Worm (Caenorhabditis elegans) whole organism, young adult: ENCODE measurements around the gene rpl-5.
A peak's percentile ranks its signal among the peaks of the same experiment; 100 is the strongest.

ENCODE experiments used
- B0035.1 ChIP-seq: sonication (generic microtip); optimal IDR thresholded peaks from 2 replicates; lab custom pipeline; 2016; ENCODE audit warnings: missing genetic modification characterization, mild to moderate bottlenecking, missing compliant biosample characterization, missing genotype, missing genetic modification reagents
- B0336.3 ChIP-seq: fragments of 200-800 bp; sonication (Bioruptor generic); IDR thresholded peaks from 2 replicates; pipeline ENCODE4 v1.3.6; 2022; ENCODE audit warnings: missing genetic modification characterization, missing compliant biosample characterization
- C17E4.6 ChIP-seq: fragments of 200-800 bp; sonication (Bioruptor generic); IDR thresholded peaks from 2 replicates; pipeline ENCODE4 v1.3.6; 2022; ENCODE audit warnings: missing genetic modification reagents, missing genetic modification characterization, missing compliant biosample characterization
- F10E7.11 ChIP-seq: sonication (generic microtip); optimal IDR thresholded peaks from 2 replicates; lab custom pipeline; 2017; ENCODE audit warnings: mild to moderate bottlenecking, missing genetic modification characterization, moderate library complexity, missing compliant biosample characterization
- F22D6.2 ChIP-seq: sonication (generic microtip); optimal IDR thresholded peaks from 2 replicates; lab custom pipeline; 2016; ENCODE audit warnings: mild to moderate bottlenecking, missing genetic modification characterization, missing compliant biosample characterization
- F37B4.10 ChIP-seq: fragments of 200-800 bp; sonication (Bioruptor generic); IDR thresholded peaks from 2 replicates; pipeline ENCODE4 v1.3.6; 2022; ENCODE audit warnings: missing genetic modification characterization, missing compliant biosample characterization
- F52B5.7 ChIP-seq: sonication (generic microtip); optimal IDR thresholded peaks from 2 replicates; lab custom pipeline; 2016; ENCODE audit warnings: mild to moderate bottlenecking, missing genetic modification characterization, missing compliant biosample characterization
- F57A8.1 ChIP-seq: fragments of 200-800 bp; sonication (Bioruptor generic); optimal IDR thresholded peaks from 2 replicates; lab custom pipeline; 2018; ENCODE audit warnings: mild to moderate bottlenecking, missing genetic modification characterization, moderate library complexity, missing compliant biosample characterization
- F57C9.4 ChIP-seq: sonication (generic microtip); optimal IDR thresholded peaks from 2 replicates; lab custom pipeline; 2017; ENCODE audit warnings: mild to moderate bottlenecking, missing genetic modification characterization, missing compliant biosample characterization
- K11D2.4 ChIP-seq: fragments of 200-800 bp; sonication (Bioruptor generic); IDR thresholded peaks from 2 replicates; pipeline ENCODE4 v1.3.6; 2022; ENCODE audit warnings: missing genetic modification reagents, missing genetic modification characterization, missing compliant biosample characterization
- T26A5.8 ChIP-seq: sonication (generic microtip); optimal IDR thresholded peaks from 2 replicates; lab custom pipeline; 2016; ENCODE audit warnings: missing genetic modification characterization, missing compliant biosample characterization
- Y67H2A.10 ChIP-seq: fragments of 200-800 bp; sonication (Bioruptor generic); conservative IDR thresholded peaks from 2 replicates; pipeline ENCODE4 v1.3.6; 2022; ENCODE audit warnings: missing genetic modification reagents, missing genetic modification characterization, missing compliant biosample characterization
- akir-1 ChIP-seq: fragments of 200-800 bp; sonication (Bioruptor generic); optimal IDR thresholded peaks from 2 replicates; lab custom pipeline; 2018; ENCODE audit warnings: mild to moderate bottlenecking, missing genetic modification characterization, moderate library complexity, missing compliant biosample characterization
- attf-5 ChIP-seq: fragments of 200-800 bp; sonication (Bioruptor generic); optimal IDR thresholded peaks from 2 replicates; lab custom pipeline; 2018; ENCODE audit warnings: mild to moderate bottlenecking, missing genetic modification characterization, missing compliant biosample characterization
- bed-2 ChIP-seq: fragments of 200-800 bp; sonication (Bioruptor generic); IDR thresholded peaks from 2 replicates; pipeline ENCODE4 v1.3.6; 2022; ENCODE audit warnings: missing genetic modification reagents, missing genetic modification characterization, missing compliant biosample characterization
- ccch-3 ChIP-seq: fragments of 200-800 bp; sonication (Bioruptor generic); optimal IDR thresholded peaks from 2 replicates; lab custom pipeline; 2018; ENCODE audit warnings: mild to moderate bottlenecking, missing genetic modification characterization, missing compliant biosample characterization
- cebp-2 ChIP-seq: fragments of 200-800 bp; sonication (Bioruptor generic); IDR thresholded peaks from 2 replicates; pipeline ENCODE4 v1.3.6; 2022; ENCODE audit warnings: missing genetic modification characterization, missing compliant biosample characterization
- egl-18 ChIP-seq: fragments of 200-800 bp; sonication (Bioruptor generic); IDR thresholded peaks from 2 replicates; pipeline ENCODE4 v1.3.6; 2022; ENCODE audit warnings: missing genetic modification reagents, missing genetic modification characterization, missing compliant biosample characterization
- egl-44 ChIP-seq: fragments of 200-800 bp; sonication (Bioruptor generic); IDR thresholded peaks from 2 replicates; pipeline ENCODE4 v1.3.6; 2022; ENCODE audit warnings: missing genetic modification reagents, missing genetic modification characterization, missing compliant biosample characterization
- ekl-4 ChIP-seq: fragments of 200-800 bp; sonication (Bioruptor generic); IDR thresholded peaks from 2 replicates; pipeline ENCODE4 v1.3.6; 2022; ENCODE audit warnings: missing genetic modification reagents, missing genetic modification characterization, missing compliant biosample characterization
- him-1 ChIP-seq: sonication (generic microtip); optimal IDR thresholded peaks from 2 replicates; lab custom pipeline; 2016; ENCODE audit warnings: missing genotype, missing genetic modification reagents, missing genetic modification characterization, missing compliant biosample characterization
- hlh-26 ChIP-seq: fragments of 200-800 bp; sonication (Bioruptor generic); conservative IDR thresholded peaks from 2 replicates; pipeline ENCODE4 v1.3.6; 2022; ENCODE audit warnings: missing genetic modification reagents, missing genetic modification characterization, missing compliant biosample characterization
- hmg-1.2 ChIP-seq: fragments of 200-800 bp; sonication (Bioruptor generic); IDR thresholded peaks from 2 replicates; pipeline ENCODE4 v1.3.6; 2022; ENCODE audit warnings: missing genetic modification reagents, missing genetic modification characterization, missing compliant biosample characterization
- hmg-20 ChIP-seq: fragments of 200-800 bp; sonication (Bioruptor generic); IDR thresholded peaks from 2 replicates; pipeline ENCODE4 v1.3.6; 2022; ENCODE audit warnings: missing genetic modification reagents, missing genetic modification characterization, missing compliant biosample characterization
- let-526 ChIP-seq: fragments of 200-800 bp; sonication (Bioruptor generic); IDR thresholded peaks from 2 replicates; pipeline ENCODE4 v1.3.6; 2022; ENCODE audit warnings: missing genetic modification reagents, missing genetic modification characterization, missing compliant biosample characterization
- lin-26 ChIP-seq: fragments of 200-800 bp; sonication (Bioruptor generic); IDR thresholded peaks from 2 replicates; pipeline ENCODE4 v1.3.6; 2022; ENCODE audit warnings: missing genetic modification reagents, missing genetic modification characterization, missing compliant biosample characterization
- lin-40 ChIP-seq: sonication (generic microtip); optimal IDR thresholded peaks from 2 replicates; lab custom pipeline; 2016; ENCODE audit warnings: missing genetic modification characterization, mild to moderate bottlenecking, missing compliant biosample characterization, missing genotype, missing genetic modification reagents
- lin-54 ChIP-seq: fragments of 200-800 bp; sonication (Bioruptor generic); optimal IDR thresholded peaks from 2 replicates; lab custom pipeline; 2018; ENCODE audit warnings: mild to moderate bottlenecking, missing genetic modification characterization, missing compliant biosample characterization
- lir-1 ChIP-seq: fragments of 200-800 bp; sonication (Bioruptor generic); conservative IDR thresholded peaks from 2 replicates; pipeline ENCODE4 v1.3.6; 2022; ENCODE audit warnings: missing genetic modification reagents, missing genetic modification characterization, missing compliant biosample characterization
- lsy-27 ChIP-seq: sonication (generic microtip); optimal IDR thresholded peaks from 2 replicates; lab custom pipeline; 2017; ENCODE audit warnings: missing genetic modification characterization, mild to moderate bottlenecking, missing compliant biosample characterization, antibody characterized with exemption, missing genotype, borderline replicate concordance; ENCODE audit not compliant: insufficient read depth
- madf-6 ChIP-seq: fragments of 200-800 bp; sonication (Bioruptor generic); IDR thresholded peaks from 2 replicates; pipeline ENCODE4 v1.3.6; 2022; ENCODE audit warnings: missing genetic modification reagents, missing genetic modification characterization, missing compliant biosample characterization
- nfya-1 ChIP-seq: sonication (generic microtip); optimal IDR thresholded peaks from 2 replicates; lab custom pipeline; 2017; ENCODE audit warnings: antibody characterized with exemption, missing compliant biosample characterization, missing genetic modification characterization, borderline replicate concordance; ENCODE audit not compliant: insufficient read depth
- nfya-2 ChIP-seq: fragments of 200-800 bp; sonication (Bioruptor generic); IDR thresholded peaks from 2 replicates; pipeline ENCODE4 v1.3.6; 2022; ENCODE audit warnings: missing genetic modification reagents, missing genetic modification characterization, missing compliant biosample characterization
- nhr-120 ChIP-seq: fragments of 200-800 bp; sonication (Bioruptor generic); IDR thresholded peaks from 2 replicates; pipeline ENCODE4 v1.3.6; 2022; ENCODE audit warnings: missing genetic modification characterization, missing compliant biosample characterization
- nhr-27 ChIP-seq: fragments of 200-800 bp; sonication (Bioruptor generic); optimal IDR thresholded peaks from 2 replicates; lab custom pipeline; 2018; ENCODE audit warnings: mild to moderate bottlenecking, missing genetic modification characterization, moderate library complexity, missing compliant biosample characterization
- nhr-80 ChIP-seq: sonication (generic microtip); optimal IDR thresholded peaks from 2 replicates; lab custom pipeline; 2016; ENCODE audit warnings: missing genetic modification characterization, missing compliant biosample characterization
- rcor-1 ChIP-seq: fragments of 200-800 bp; sonication (Bioruptor generic); IDR thresholded peaks from 2 replicates; pipeline ENCODE4 v1.3.6; 2022; ENCODE audit warnings: missing genetic modification reagents, missing genetic modification characterization, missing compliant biosample characterization
- rec-8 ChIP-seq, 2 experiments: sonication (generic microtip); optimal IDR thresholded peaks; 2 replicates each; lab custom pipeline; 2016; ENCODE audit warnings: mild to moderate bottlenecking in 2 of 2, missing genetic modification characterization in 2 of 2, missing genetic modification reagents in 2 of 2, missing genotype in 2 of 2, missing biosample characterization in 1 of 2, missing compliant biosample characterization in 1 of 2, moderate library complexity in 1 of 2
- sdz-38 ChIP-seq: sonication (generic microtip); optimal IDR thresholded peaks from 2 replicates; lab custom pipeline; 2016; ENCODE audit warnings: missing genotype, missing genetic modification characterization, missing compliant biosample characterization
- snpc-1.3 ChIP-seq: sonication (generic microtip); optimal IDR thresholded peaks from 2 replicates; lab custom pipeline; 2017; ENCODE audit warnings: missing genetic modification characterization, mild to moderate bottlenecking, missing compliant biosample characterization, antibody characterized with exemption, moderate library complexity, missing genotype, missing genetic modification reagents; ENCODE audit not compliant: insufficient read depth
- snpc-3.4 ChIP-seq: sonication (generic microtip); optimal IDR thresholded peaks from 2 replicates; lab custom pipeline; 2017; ENCODE audit warnings: missing genetic modification characterization, mild to moderate bottlenecking, missing compliant biosample characterization, antibody characterized with exemption, moderate library complexity, missing genotype, missing genetic modification reagents
- unc-130 ChIP-seq: sonication (generic microtip); optimal IDR thresholded peaks from 2 replicates; lab custom pipeline; 2016; ENCODE audit warnings: missing genetic modification reagents, missing genetic modification characterization, missing compliant biosample characterization
- zfh-2 ChIP-seq: fragments of 200-800 bp; sonication (Bioruptor generic); conservative IDR thresholded peaks from 2 replicates; pipeline ENCODE4 v1.3.6; 2022; ENCODE audit warnings: missing genetic modification reagents, missing genetic modification characterization, missing compliant biosample characterization
- zim-3 ChIP-seq: sonication (generic microtip); optimal IDR thresholded peaks from 2 replicates; lab custom pipeline; 2017; ENCODE audit warnings: mild to moderate bottlenecking, missing genetic modification characterization, moderate library complexity, missing compliant biosample characterization
- ztf-22 ChIP-seq: fragments of 200-800 bp; sonication (Bioruptor generic); optimal IDR thresholded peaks from 2 replicates; lab custom pipeline; 2018; ENCODE audit warnings: mild to moderate bottlenecking, missing genetic modification characterization, moderate library complexity, missing compliant biosample characterization
- ztf-25 ChIP-seq: fragments of 200-800 bp; sonication (Bioruptor generic); IDR thresholded peaks from 2 replicates; pipeline ENCODE4 v1.3.6; 2022; ENCODE audit warnings: missing genetic modification reagents, missing genetic modification characterization, missing compliant biosample characterization
- ztf-28 ChIP-seq: fragments of 200-800 bp; sonication (Bioruptor generic); IDR thresholded peaks from 2 replicates; pipeline ENCODE4 v1.3.6; 2022; ENCODE audit warnings: missing genetic modification reagents, missing genetic modification characterization, missing compliant biosample characterization
- ztf-6 ChIP-seq: fragments of 200-800 bp; sonication (Bioruptor generic); IDR thresholded peaks from 2 replicates; pipeline ENCODE4 v1.3.6; 2022; ENCODE audit warnings: missing genetic modification reagents, missing genetic modification characterization, missing compliant biosample characterization

rpl-5 gene

DNA sequence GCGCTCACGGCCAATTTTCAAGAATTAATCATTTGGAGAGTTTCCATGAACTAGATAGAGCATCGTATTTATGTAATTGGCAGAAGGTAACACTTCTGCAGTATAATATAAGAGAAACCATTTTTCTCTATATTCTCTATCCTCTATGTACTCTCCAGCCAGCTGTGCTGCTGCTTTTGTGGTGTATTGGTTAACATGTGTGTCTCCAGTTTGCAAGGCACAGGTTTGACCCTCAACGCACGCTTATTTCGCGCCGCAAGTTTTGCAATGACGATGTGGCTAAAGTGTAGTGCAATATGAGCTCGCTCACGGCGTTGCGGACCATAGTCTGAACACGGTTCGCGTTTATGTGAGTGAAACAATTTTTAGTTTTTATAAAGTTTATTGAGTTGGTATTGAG, 22.8 kb upstream of the rpl-5 start (continued):
- TF ChIP-seq sdz-38 (no peak), nhr-80 (tag; lab: Kevin White, UChicago) (peak; percentile 64), lin-54 (GFP tag; lab: Kevin White, UChicago) (no peak), B0336.3 (GFP tag; lab: Robert Waterston, UW) (no peak), nhr-120 (0 out of 2 replicates have a peak, but pooled peaks have one; percentile 69), rcor-1 (GFP tag; lab: Robert Waterston, UW) (0 out of 2 replicates have a peak, but pooled peaks have one; percentile 41), nfya-2 (0 out of 2 replicates have a peak, but pooled peaks have one; percentile 35), nhr-27 (peak; percentile 75), egl-18 (GFP tag; lab: Robert Waterston, UW) (peak; percentile 87), him-1 (tag; lab: Kevin White, UChicago) (peak; percentile 82), F57C9.4 (tag; lab: Kevin White, UChicago) (peak; percentile 69), T26A5.8 (tag; lab: Kevin White, UChicago) (peak; percentile 88), snpc-1.3 (tag; lab: Kevin White, UChicago) (no peak), K11D2.4 (GFP tag; lab: Robert Waterston, UW) (no peak; the same call in 1 of the 2 replicates), zfh-2 (GFP tag; lab: Robert Waterston, UW) (no peak), unc-130 (GFP tag; lab: Kevin White, UChicago) (no peak), hmg-1.2 (GFP tag; lab: Robert Waterston, UW) (peak; percentile 76; the same call in 1 of the 2 replicates), ztf-22 (peak; percentile 77), F57A8.1 (GFP tag; lab: Kevin White, UChicago) (peak; percentile 98), ztf-6 (GFP tag; lab: Robert Waterston, UW) (0 out of 2 replicates have a peak, but pooled peaks have one; percentile 50), F10E7.11 (tag; lab: Kevin White, UChicago) (peak; percentile 71), C17E4.6 (GFP tag; lab: Robert Waterston, UW) (no peak), ztf-25 (GFP tag; lab: Robert Waterston, UW) (peak; percentile 71; the same call in 1 of the 2 replicates), snpc-3.4 (tag; lab: Kevin White, UChicago) (peak; percentile 87), zim-3 (tag; lab: Kevin White, UChicago) (no peak), bed-2 (GFP tag; lab: Robert Waterston, UW) (no peak), cebp-2 (GFP tag; lab: Robert Waterston, UW) (peak; percentile 98), B0035.1 (tag; lab: Kevin White, UChicago) (peak; percentile 51), ccch-3 (GFP tag; lab: Kevin White, UChicago) (no peak), lin-26 (GFP tag; lab: Robert Waterston, UW) (no peak), ztf-28 (no peak), hmg-20 (GFP tag; lab: Robert Waterston, UW) (peak; percentile 72), nfya-1 (tag; lab: Kevin White, UChicago) (no peak), ekl-4 (peak; percentile 83), let-526 (GFP tag; lab: Robert Waterston, UW) (no peak), lin-40 (tag; lab: Kevin White, UChicago) (no peak), hlh-26 (GFP tag; lab: Robert Waterston, UW) (no peak), akir-1 (GFP tag; lab: Kevin White, UChicago) (no peak), F22D6.2 (tag; lab: Kevin White, UChicago) (no peak), lir-1 (GFP tag; lab: Robert Waterston, UW) (0 out of 2 replicates have a peak, but pooled peaks have one; percentile 44), madf-6 (GFP tag; lab: Robert Waterston, UW) (no peak), attf-5 (GFP tag; lab: Kevin White, UChicago) (no peak), lsy-27 (peak; percentile 23), rec-8 (tag; optimal IDR thresholded peaks at IDR 0.05; lab: Kevin White, UChicago) (peak; percentile 48 to 93), Y67H2A.10 (GFP tag; lab: Robert Waterston, UW) (no peak), F52B5.7 (tag; lab: Kevin White, UChicago) (no peak), egl-44 (peak; percentile 84), F37B4.10 (GFP tag; lab: Robert Waterston, UW) (0 out of 2 replicates have a peak, but pooled peaks have one; percentile 73)
